Worm (Caenorhabditis elegans): ENCODE data around the gene C46G7.1.

ce11 chrIV:5990503-5990902 is 27.3 kb upstream of the C46G7.1 start:
- TF ChIP-seq egl-27 (tag; optimal IDR thresholded peaks at IDR 0.05) (no peak), ztf-11 (tag; optimal IDR thresholded peaks at IDR 0.05) (no peak), zag-1 (tag; optimal IDR thresholded peaks at IDR 0.05) (no peak), ama-1 (optimal IDR thresholded peaks at IDR 0.05) (no peak), fkh-10 (GFP tag; optimal IDR thresholded peaks at IDR 0.05) (no peak), lin-13 (GFP tag; optimal IDR thresholded peaks at IDR 0.05) (no peak), swsn-7 (tag; optimal IDR thresholded peaks at IDR 0.05) (no peak), unc-130 (tag; optimal IDR thresholded peaks at IDR 0.05) (no peak), nhr-11 (tag; optimal IDR thresholded peaks at IDR 0.05) (no peak), sptf-1 (tag; optimal IDR thresholded peaks at IDR 0.05) (no peak), nhr-20 (tag; optimal IDR thresholded peaks at IDR 0.05) (no peak), mdl-1 (tag; optimal IDR thresholded peaks at IDR 0.05) (no peak), nhr-85 (tag) (no peak)

Measured in whole organism, L1 larva.